Worm (Caenorhabditis elegans) whole organism, L2 larva: ENCODE measurements around the gene srg-67.

Source experiments
- F13H6.1 ChIP-seq: sonication (generic microtip); optimal IDR thresholded peaks from 2 replicates; lab custom pipeline; 2016; ENCODE audit warnings: missing genetic modification characterization, missing compliant biosample characterization
- ZK546.5 ChIP-seq: sonication (generic microtip); optimal IDR thresholded peaks from 2 replicates; lab custom pipeline; 2017; ENCODE audit warnings: missing biosample characterization, missing genetic modification characterization
- ceh-16 ChIP-seq: fragments of 150-350 bp; optimal IDR thresholded peaks from 2 replicates; lab custom pipeline; 2014; ENCODE audit warnings: missing biosample characterization, missing genetic modification characterization
- elt-3 ChIP-seq: sonication (generic microtip); optimal IDR thresholded peaks from 2 replicates; lab custom pipeline; 2017; ENCODE audit warnings: missing biosample characterization, missing genetic modification characterization
- lin-39 ChIP-seq: fragments of 150-350 bp; optimal IDR thresholded peaks from 2 replicates; lab custom pipeline; 2014; ENCODE audit warnings: missing biosample characterization, missing genetic modification reagents, missing genetic modification characterization
- nhr-11 ChIP-seq: fragments of 150-350 bp; optimal IDR thresholded peaks from 2 replicates; lab custom pipeline; 2014; ENCODE audit warnings: missing biosample characterization, missing genetic modification characterization
- nhr-237 ChIP-seq: fragments of 150-350 bp; optimal IDR thresholded peaks from 2 replicates; lab custom pipeline; 2014; ENCODE audit warnings: missing biosample characterization, missing genetic modification characterization
- nhr-77 ChIP-seq: fragments of 150-350 bp; optimal IDR thresholded peaks from 2 replicates; lab custom pipeline; 2014; ENCODE audit warnings: missing biosample characterization, missing genetic modification characterization
- skn-1 ChIP-seq: sonication (generic microtip); optimal IDR thresholded peaks from 2 replicates; lab custom pipeline; 2017; ENCODE audit warnings: missing biosample characterization, missing genetic modification characterization
- snpc-4 ChIP-seq: fragments of 150-350 bp; optimal IDR thresholded peaks from 2 replicates; lab custom pipeline; 2014; ENCODE audit warnings: missing biosample characterization, missing genetic modification characterization
- ztf-1 ChIP-seq: fragments of 200-800 bp; sonication (Bioruptor generic); conservative IDR thresholded peaks from 2 replicates; pipeline ENCODE4 v1.3.6; 2022; ENCODE audit warnings: missing genetic modification characterization, missing compliant biosample characterization

DNA sequence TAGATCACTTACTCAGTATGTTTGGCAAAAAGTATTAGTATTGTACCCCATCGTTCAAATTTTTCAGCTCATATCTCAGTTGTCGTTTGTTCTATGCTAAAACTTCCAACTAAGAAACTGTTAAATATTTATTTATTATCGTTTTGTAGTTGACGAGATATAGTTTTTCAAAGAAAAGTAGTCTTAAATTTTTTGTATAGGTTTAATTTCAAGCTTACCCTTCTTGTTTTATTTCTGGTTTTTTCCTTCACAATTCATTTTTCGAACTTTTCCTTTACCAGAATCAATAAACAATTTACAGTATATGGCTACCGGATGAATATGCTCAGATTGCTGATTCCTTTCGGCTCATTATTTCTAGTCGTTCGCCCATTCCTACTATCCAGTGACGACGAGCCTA, 17.0 kb downstream of the srg-67 start, which contains the start of gene F08F3.1:
- TF ChIP-seq elt-3 (tag; lab: Kevin White, UChicago): no peak
- no peak for TF ChIP-seq nhr-11 (tag; lab: Kevin White, UChicago)
- TF ChIP-seq ztf-1: no peak
- TF ChIP-seq snpc-4 (tag; lab: Kevin White, UChicago): no peak
- no peak for TF ChIP-seq ZK546.5 (tag; lab: Kevin White, UChicago)
- TF ChIP-seq skn-1 (tag; lab: Kevin White, UChicago): no peak
- no peak for TF ChIP-seq nhr-237 (tag; lab: Kevin White, UChicago)
- TF ChIP-seq lin-39: no peak
- no peak for TF ChIP-seq F13H6.1 (tag; lab: Kevin White, UChicago)
- no peak for TF ChIP-seq ceh-16 (tag; lab: Kevin White, UChicago)
- TF ChIP-seq nhr-77: no peak
